Fruit fly (Drosophila melanogaster) whole organism, embryonic: ENCODE measurements around the gene CG31267.
A peak's percentile ranks its signal among the peaks of the same experiment; 100 is the strongest.

Experiments used
- Abd-B ChIP-seq: fragments of 200-800 bp; sonication (Bioruptor generic); optimal IDR thresholded peaks from 2 replicates; lab custom pipeline; 2018; ENCODE audit warnings: missing biosample characterization, mild to moderate bottlenecking, missing genetic modification characterization, moderate library complexity
- Aef1 ChIP-seq: fragments of 200-800 bp; sonication (Bioruptor generic); IDR thresholded peaks from 3 replicates; pipeline ENCODE4 v1.3.6; 2022; ENCODE audit warnings: missing biosample characterization, missing genetic modification characterization
- CG10321 ChIP-seq: fragments of 200-800 bp; sonication (Bioruptor generic); IDR thresholded peaks from 2 replicates; pipeline ENCODE4 v1.3.6; 2022; ENCODE audit warnings: missing biosample characterization, missing genetic modification characterization
- CG10959 ChIP-seq: fragments of 200-800 bp; sonication (Bioruptor generic); IDR thresholded peaks from 2 replicates; pipeline ENCODE4 v1.3.6; 2022; ENCODE audit warnings: missing biosample characterization, missing genetic modification characterization
- CG11560 ChIP-seq: fragments of 200-800 bp; sonication (Bioruptor generic); IDR thresholded peaks from 3 replicates; pipeline ENCODE4 v1.3.6; 2022; ENCODE audit warnings: missing biosample characterization, missing genetic modification characterization
- CG11696 ChIP-seq: fragments of 200-800 bp; sonication (Bioruptor generic); IDR thresholded peaks from 2 replicates; pipeline ENCODE4 v1.3.6; 2022; ENCODE audit warnings: missing biosample characterization, missing genetic modification characterization
- CG12104 ChIP-seq: fragments of 200-800 bp; sonication (Bioruptor generic); optimal IDR thresholded peaks from 3 replicates; lab custom pipeline; 2016; ENCODE audit warnings: missing biosample characterization, missing genetic modification characterization
- CG12942 ChIP-seq: fragments of 200-800 bp; sonication (Bioruptor generic); optimal IDR thresholded peaks from 3 replicates; lab custom pipeline; 2016; ENCODE audit warnings: missing biosample characterization, missing genetic modification characterization
- CG13123 ChIP-seq: fragments of 200-800 bp; sonication (Bioruptor generic); optimal IDR thresholded peaks from 2 replicates; lab custom pipeline; 2016; ENCODE audit warnings: missing biosample characterization, missing genetic modification characterization
- CG16815 ChIP-seq: fragments of 200-800 bp; sonication (Bioruptor generic); optimal IDR thresholded peaks from 3 replicates; lab custom pipeline; 2017; ENCODE audit warnings: missing biosample characterization, mild to moderate bottlenecking, missing genetic modification characterization
- CG17359 ChIP-seq: fragments of 200-800 bp; sonication (Bioruptor generic); optimal IDR thresholded peaks from 3 replicates; lab custom pipeline; 2018; ENCODE audit warnings: missing biosample characterization, mild to moderate bottlenecking, missing genetic modification characterization, moderate library complexity
- CG2116 ChIP-seq: fragments of 200-800 bp; sonication (Bioruptor generic); optimal IDR thresholded peaks from 3 replicates; lab custom pipeline; 2018; ENCODE audit warnings: missing biosample characterization, mild to moderate bottlenecking, missing genetic modification characterization
- CG3065 ChIP-seq: fragments of 200-800 bp; sonication (Bioruptor generic); optimal IDR thresholded peaks from 2 replicates; lab custom pipeline; 2016; ENCODE audit warnings: missing biosample characterization, missing genetic modification characterization
- CG32772 ChIP-seq: fragments of 200-800 bp; sonication (Bioruptor generic); IDR thresholded peaks from 2 replicates; pipeline ENCODE4 v1.3.6; 2022; ENCODE audit warnings: missing biosample characterization, missing genetic modification characterization
- CG34224 ChIP-seq: fragments of 200-800 bp; sonication (Bioruptor generic); IDR thresholded peaks from 3 replicates; pipeline ENCODE4 v1.3.6; 2022; ENCODE audit warnings: missing biosample characterization, missing genetic modification characterization; ENCODE audit not compliant: partially characterized antibody
- CG34376 ChIP-seq: fragments of 200-800 bp; sonication (Bioruptor generic); optimal IDR thresholded peaks from 2 replicates; lab custom pipeline; 2018; ENCODE audit warnings: missing biosample characterization, mild to moderate bottlenecking, missing genetic modification characterization
- CG6854 ChIP-seq: fragments of 200-800 bp; sonication (Bioruptor generic); optimal IDR thresholded peaks from 3 replicates; lab custom pipeline; 2017; ENCODE audit warnings: missing biosample characterization, mild to moderate bottlenecking, missing genetic modification characterization
- CG7928 ChIP-seq: fragments of 200-800 bp; sonication (Bioruptor generic); optimal IDR thresholded peaks from 2 replicates; lab custom pipeline; 2017; ENCODE audit warnings: missing biosample characterization, mild to moderate bottlenecking, missing genetic modification characterization
- CG8089 ChIP-seq: fragments of 200-800 bp; sonication (Bioruptor generic); optimal IDR thresholded peaks from 3 replicates; lab custom pipeline; 2016; ENCODE audit warnings: missing biosample characterization, missing genetic modification characterization
- CG8388 ChIP-seq: fragments of 200-800 bp; sonication (Bioruptor generic); optimal IDR thresholded peaks from 2 replicates; lab custom pipeline; 2019; ENCODE audit warnings: missing biosample characterization, mild to moderate bottlenecking, missing genetic modification characterization, moderate library complexity
- CG8944 ChIP-seq: fragments of 200-800 bp; sonication (Bioruptor generic); optimal IDR thresholded peaks from 3 replicates; lab custom pipeline; 2016; ENCODE audit warnings: missing biosample characterization, missing genetic modification characterization
- Dek ChIP-seq: fragments of 200-800 bp; sonication (Bioruptor generic); optimal IDR thresholded peaks from 3 replicates; lab custom pipeline; 2019; ENCODE audit warnings: missing biosample characterization, mild to moderate bottlenecking, missing genetic modification characterization, moderate library complexity
- Dip2 ChIP-seq: fragments of 200-800 bp; sonication (Bioruptor generic); IDR thresholded peaks from 2 replicates; pipeline ENCODE4 v1.3.6; 2022; ENCODE audit warnings: missing biosample characterization, missing genetic modification characterization
- Drgx ChIP-seq: fragments of 200-800 bp; sonication (Bioruptor generic); IDR thresholded peaks from 2 replicates; pipeline ENCODE4 v1.3.6; 2022; ENCODE audit warnings: missing biosample characterization, missing genetic modification characterization
- E2f1 ChIP-seq: fragments of 200-800 bp; sonication (Bioruptor generic); IDR thresholded peaks from 2 replicates; pipeline ENCODE4 v1.3.6; 2022; ENCODE audit warnings: missing biosample characterization, missing genetic modification characterization
- Ets65A ChIP-seq: fragments of 200-800 bp; sonication (Bioruptor generic); peaks from one replicate; lab custom pipeline; 2016; ENCODE audit warnings: missing biosample characterization, missing genetic modification characterization
- HLHmδ ChIP-seq: fragments of 200-800 bp; sonication (Bioruptor generic); optimal IDR thresholded peaks from 2 replicates; lab custom pipeline; 2018; ENCODE audit warnings: missing biosample characterization, mild to moderate bottlenecking, missing genetic modification characterization, moderate library complexity
- Lhr ChIP-seq: fragments of 200-800 bp; sonication (Bioruptor generic); optimal IDR thresholded peaks from 3 replicates; lab custom pipeline; 2017; ENCODE audit warnings: mild to moderate bottlenecking, missing biosample characterization, missing genetic modification reagents, missing genetic modification characterization
- NC2β ChIP-seq: fragments of 200-800 bp; sonication (Bioruptor generic); optimal IDR thresholded peaks from 2 replicates; lab custom pipeline; 2016; ENCODE audit warnings: missing biosample characterization, missing genetic modification characterization
- Opbp ChIP-seq: fragments of 200-800 bp; sonication (Bioruptor generic); IDR thresholded peaks from 3 replicates; pipeline ENCODE4 v1.3.6; 2022; ENCODE audit warnings: missing biosample characterization, missing genetic modification characterization; ENCODE audit not compliant: partially characterized antibody
- Sox100B ChIP-seq: fragments of 200-800 bp; sonication (Bioruptor generic); optimal IDR thresholded peaks from 3 replicates; lab custom pipeline; 2018; ENCODE audit warnings: missing biosample characterization, mild to moderate bottlenecking, missing genetic modification characterization
- Taf1 ChIP-seq: fragments of 200-800 bp; sonication (Bioruptor generic); IDR thresholded peaks from 2 replicates; pipeline ENCODE4 v1.3.6; 2022; ENCODE audit warnings: missing biosample characterization, missing genetic modification characterization
- Trl ChIP-seq, 3 experiments: fragments of >200 bp in 2 of 3; fragments of 200-800 bp in 1 of 3; sonication (Bioruptor generic) in 1 of 3; optimal IDR thresholded peaks; 2 replicates in 1 of 3; 3 replicates in 2 of 3; lab custom pipeline; 2016 to 2017; ENCODE audit warnings: missing biosample characterization in 1 of 3, missing genetic modification characterization in 1 of 3
- chm ChIP-seq: fragments of 200-800 bp; sonication (Bioruptor generic); IDR thresholded peaks from 2 replicates; pipeline ENCODE4 v1.3.6; 2022; ENCODE audit warnings: missing biosample characterization, missing genetic modification characterization
- chn ChIP-seq: fragments of 200-800 bp; sonication (Bioruptor generic); optimal IDR thresholded peaks from 2 replicates; lab custom pipeline; 2016; ENCODE audit warnings: missing biosample characterization, missing genetic modification characterization
- eyg ChIP-seq: fragments of 200-800 bp; sonication (Bioruptor generic); optimal IDR thresholded peaks from 3 replicates; lab custom pipeline; 2016; ENCODE audit warnings: missing biosample characterization, missing genetic modification characterization
- fru ChIP-seq: fragments of >200 bp; optimal IDR thresholded peaks from 2 replicates; lab custom pipeline; 2017
- grn ChIP-seq: fragments of 200-800 bp; sonication (Bioruptor generic); optimal IDR thresholded peaks from 3 replicates; lab custom pipeline; 2017; ENCODE audit warnings: missing biosample characterization, missing genetic modification characterization
- hb ChIP-seq: fragments of 200-800 bp; sonication (Bioruptor generic); IDR thresholded peaks from 3 replicates; pipeline ENCODE4 v1.3.6; 2022; ENCODE audit warnings: missing biosample characterization, missing genetic modification characterization; ENCODE audit not compliant: partially characterized antibody
- jigr1 ChIP-seq: fragments of 200-800 bp; sonication (Bioruptor generic); IDR thresholded peaks from 3 replicates; pipeline ENCODE4 v1.3.6; 2022; ENCODE audit warnings: missing biosample characterization, missing genetic modification characterization
- oc ChIP-seq: fragments of 200-800 bp; sonication (Bioruptor generic); optimal IDR thresholded peaks from 2 replicates; lab custom pipeline; 2018; ENCODE audit warnings: missing biosample characterization, mild to moderate bottlenecking, missing genetic modification characterization, moderate library complexity
- pb ChIP-seq: fragments of 200-800 bp; sonication (Bioruptor generic); optimal IDR thresholded peaks from 3 replicates; lab custom pipeline; 2016; ENCODE audit warnings: missing biosample characterization, missing genetic modification characterization
- phol ChIP-seq: fragments of 200-800 bp; sonication (Bioruptor generic); optimal IDR thresholded peaks from 3 replicates; lab custom pipeline; 2018; ENCODE audit warnings: missing biosample characterization, mild to moderate bottlenecking, missing genetic modification characterization, moderate library complexity
- ranshi ChIP-seq: fragments of 200-800 bp; sonication (Bioruptor generic); IDR thresholded peaks from 2 replicates; pipeline ENCODE4 v1.3.6; 2022; ENCODE audit warnings: missing biosample characterization, missing genetic modification characterization
- sc ChIP-seq, 3 experiments: fragments of >200 bp in 2 of 3; fragments of 200-800 bp in 1 of 3; sonication (Bioruptor generic) in 1 of 3; optimal IDR thresholded peaks; 2 replicates in 2 of 3; 3 replicates in 1 of 3; lab custom pipeline; 2017; ENCODE audit warnings: mild to moderate bottlenecking in 1 of 3, missing biosample characterization in 1 of 3, missing genetic modification characterization in 1 of 3, missing genetic modification reagents in 1 of 3
- scrt ChIP-seq: fragments of 200-800 bp; sonication (Bioruptor generic); optimal IDR thresholded peaks from 2 replicates; lab custom pipeline; 2018; ENCODE audit warnings: missing biosample characterization, mild to moderate bottlenecking, missing genetic modification characterization, moderate library complexity
- sr ChIP-seq: fragments of 200-800 bp; sonication (Bioruptor generic); IDR thresholded peaks from 3 replicates; pipeline ENCODE4 v1.3.6; 2022; ENCODE audit warnings: missing biosample characterization, missing genetic modification characterization
- tgo ChIP-seq: fragments of 200-800 bp; sonication (Bioruptor generic); IDR thresholded peaks from 3 replicates; pipeline ENCODE4 v1.3.6; 2022; ENCODE audit warnings: missing biosample characterization, missing genetic modification characterization
- tx ChIP-seq: fragments of 200-800 bp; sonication (Bioruptor generic); optimal IDR thresholded peaks from 2 replicates; lab custom pipeline; 2016; ENCODE audit warnings: missing biosample characterization, missing genetic modification characterization
- z ChIP-seq: fragments of 200-800 bp; sonication (Bioruptor generic); IDR thresholded peaks from 3 replicates; pipeline ENCODE4 v1.3.6; 2022; ENCODE audit warnings: missing biosample characterization, missing genetic modification characterization
- zfh1 ChIP-seq: fragments of 200-800 bp; sonication (Bioruptor generic); IDR thresholded peaks from 3 replicates; pipeline ENCODE4 v1.3.6; 2022; ENCODE audit warnings: missing biosample characterization, missing genetic modification characterization

Gene CG31267

dm6 chr3R:17117607-17118327 is 16.2 kb upstream of the CG31267 start (continued):
- TF ChIP-seq CG34376 (GFP tag; lab: Kevin White, UChicago) (no peak), HLHmδ (GFP tag; lab: Kevin White, UChicago) (no peak), CG12942 (no peak), CG6854 (no peak), CG17359 (tag; lab: Kevin White, UChicago) (no peak), CG10959 (GFP tag; lab: Robert Waterston, UW) (no peak), CG11560 (tag; lab: Robert Waterston, UW) (no peak), Abd-B (no peak), oc (tag; lab: Kevin White, UChicago) (no peak), CG11696 (GFP tag; lab: Robert Waterston, UW) (no peak), E2f1 (GFP tag; lab: Robert Waterston, UW) (no peak), phol (tag; lab: Kevin White, UChicago) (peak; percentile 44), CG16815 (peak; percentile 7), scrt (GFP tag; lab: Kevin White, UChicago) (no peak), CG32772 (GFP tag; lab: Robert Waterston, UW) (no peak), Trl (optimal IDR thresholded peaks at IDR 0.05; lab: Kevin White, UChicago) (no peak), Trl (GFP tag; optimal IDR thresholded peaks at IDR 0.05; lab: Kevin White, UChicago) (no peak), Lhr (GFP tag; lab: Kevin White, UChicago) (no peak), CG2116 (GFP tag; lab: Kevin White, UChicago) (no peak), tx (no peak), CG12104 (GFP tag; lab: Kevin White, UChicago) (no peak), CG3065 (GFP tag; lab: Kevin White, UChicago) (no peak), CG34224 (GFP tag; lab: Robert Waterston, UW) (no peak), CG8388 (GFP tag; lab: Kevin White, UChicago) (peak; percentile 8), CG10321 (GFP tag; lab: Robert Waterston, UW) (no peak), CG8089 (no peak), Taf1 (GFP tag; lab: Robert Waterston, UW) (no peak), fru (no peak), chn (GFP tag; lab: Kevin White, UChicago) (peak; percentile 19), NC2β (GFP tag; lab: Kevin White, UChicago) (no peak), z (GFP tag; lab: Robert Waterston, UW) (no peak), pb (GFP tag; lab: Kevin White, UChicago) (no peak), Aef1 (GFP tag; lab: Robert Waterston, UW) (no peak), Opbp (no peak), CG13123 (GFP tag; lab: Kevin White, UChicago) (no peak), CG7928 (GFP tag; lab: Kevin White, UChicago) (no peak), hb (no peak), grn (GFP tag; lab: Kevin White, UChicago) (peak; percentile 34), jigr1 (no peak), Drgx (no peak), eyg (GFP tag; lab: Kevin White, UChicago) (no peak), zfh1 (no peak), Dip2 (GFP tag; lab: Robert Waterston, UW) (no peak), tgo (GFP tag; lab: Robert Waterston, UW) (no peak), sc (optimal IDR thresholded peaks at IDR 0.05; lab: Kevin White, UChicago) (no peak), sc (GFP tag; optimal IDR thresholded peaks at IDR 0.05; lab: Kevin White, UChicago) (peak; percentile 23), CG8944 (GFP tag; lab: Kevin White, UChicago) (no peak), ranshi (GFP tag; lab: Robert Waterston, UW) (no peak), Sox100B (GFP tag; lab: Kevin White, UChicago) (peak; percentile 12), Ets65A (GFP tag; lab: Kevin White, UChicago) (no peak), sr (GFP tag; lab: Robert Waterston, UW) (no peak), chm (GFP tag; lab: Robert Waterston, UW) (no peak), Dek (tag; lab: Kevin White, UChicago) (no peak)
